Worm (Caenorhabditis elegans) whole organism, L1 larva: Measurements from ENCODE around the gene srt-36.

Experiments
- dpl-1 ChIP-seq, 3 experiments: fragments of 150-350 bp in 2 of 3; sonication (generic microtip) in 1 of 3; optimal IDR thresholded peaks; 2 replicates each; lab custom pipeline; 2014 to 2017; ENCODE audit warnings: missing biosample characterization in 3 of 3, missing genetic modification characterization in 3 of 3, missing genetic modification reagents in 3 of 3
- nhr-28 ChIP-seq: fragments of 150-350 bp; optimal IDR thresholded peaks from 2 replicates; lab custom pipeline; 2014; ENCODE audit warnings: missing biosample characterization, missing genetic modification characterization
- skn-1 ChIP-seq: fragments of 150-350 bp; optimal IDR thresholded peaks from 2 replicates; lab custom pipeline; 2014; ENCODE audit warnings: missing biosample characterization, missing genetic modification characterization

ce11 chrV:4303793-4304192 is 35.7 kb upstream of the srt-36 start:
- TF ChIP-seq nhr-28 (tag; lab: Kevin White, UChicago), result no peak
- TF ChIP-seq skn-1 (tag; lab: Kevin White, UChicago), result no peak
- TF ChIP-seq dpl-1 (GFP tag; optimal IDR thresholded peaks at IDR 0.05; lab: Kevin White, UChicago), result no peak
